Worm (Caenorhabditis elegans): ENCODE results near the gene W09G12.7.
A peak's percentile ranks its signal among the peaks of the same experiment; 100 is the strongest.

The W09G12.7 gene

ce11 chrIV:1278945-1279344 is 50.1 kb downstream of the W09G12.7 start:
- TF ChIP-seq tbx-11 (GFP tag; IDR thresholded peaks at IDR 0.05) (no peak), hmg-4 (GFP tag; optimal IDR thresholded peaks at IDR 0.05) (peak; percentile 8)
